Fruit fly (Drosophila melanogaster): Measurements from ENCODE around the gene hzg.

hzg gene

dm6 chr3L:15982148-15982547 is 22.4 kb downstream of the hzg start (continued):
- TF ChIP-seq CG13123 (GFP tag; optimal IDR thresholded peaks at IDR 0.05) (no peak), danr (GFP tag; IDR thresholded peaks at IDR 0.05) (no peak)

DNA sequence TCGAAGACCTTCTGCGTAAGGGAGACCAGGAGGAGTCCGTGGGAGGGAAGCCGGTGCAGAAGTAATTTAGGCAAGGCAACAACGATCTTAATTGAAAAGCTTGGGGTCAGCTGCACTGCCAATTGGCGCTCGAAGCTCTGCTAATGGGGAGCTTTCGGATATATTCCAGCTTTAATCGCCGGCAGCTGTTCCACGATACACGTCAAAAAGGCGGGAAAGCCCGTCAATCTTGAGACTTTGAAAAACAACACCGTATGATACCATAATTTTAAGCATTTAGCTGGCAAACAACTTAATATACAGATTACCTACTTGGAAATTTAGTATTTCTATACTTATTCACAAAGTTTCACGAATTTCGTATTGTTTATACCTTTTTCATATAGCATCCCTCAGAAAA is 23.1 kb downstream of the hzg start:
- TF ChIP-seq CG31441 (GFP tag; IDR thresholded peaks at IDR 0.05) (no peak), E2f1 (GFP tag; IDR thresholded peaks at IDR 0.05) (0 out of 2 replicates have a peak, but pooled peaks have one; percentile 7), CG10979 (tag; optimal IDR thresholded peaks at IDR 0.05) (no peak), crp (GFP tag; optimal IDR thresholded peaks at IDR 0.05) (peak in 1 of 2 experiments; percentile 48), E2f2 (GFP tag; IDR thresholded peaks at IDR 0.05) (peak; percentile 66), Dp (GFP tag; optimal IDR thresholded peaks at IDR 0.05) (peak; percentile 36), chinmo (GFP tag; IDR thresholded peaks at IDR 0.05; ENCODE audit: partially characterized antibody) (peak; percentile 62; the same call in 1 of the 4 replicates)

- TF ChIP-seq CG42726 (GFP tag; IDR thresholded peaks at IDR 0.05; ENCODE audit: partially characterized antibody) (0 out of 2 replicates have a peak, but pooled peaks have one; percentile 9), Hand (GFP tag; optimal IDR thresholded peaks at IDR 0.05) (no peak), sens (GFP tag) (no peak), z (GFP tag; IDR thresholded peaks at IDR 0.05) (no peak), CG13894 (tag; optimal IDR thresholded peaks at IDR 0.05) (peak; percentile 53), CG34376 (GFP tag; optimal IDR thresholded peaks at IDR 0.05) (peak; percentile 18), org-1 (GFP tag; optimal IDR thresholded peaks at IDR 0.05) (no peak), chm (GFP tag; IDR thresholded peaks at IDR 0.05) (no peak), Med (GFP tag) (peak; percentile 20), Dll (GFP tag; IDR thresholded peaks at IDR 0.05; ENCODE audit: partially characterized antibody) (no peak), CG10209 (GFP tag; optimal IDR thresholded peaks at IDR 0.05) (no peak), ewg (GFP tag; optimal IDR thresholded peaks at IDR 0.05) (no peak), CG10543 (GFP tag; optimal IDR thresholded peaks at IDR 0.05) (peak; percentile 15), CG13296 (GFP tag; optimal IDR thresholded peaks at IDR 0.05) (peak; percentile 39), CG11560 (tag; IDR thresholded peaks at IDR 0.05) (no peak), bsh (GFP tag; optimal IDR thresholded peaks at IDR 0.05) (no peak), CG2678 (tag; optimal IDR thresholded peaks at IDR 0.05) (peak; percentile 35), CG31388 (GFP tag; optimal IDR thresholded peaks at IDR 0.05) (no peak), CG6175 (GFP tag; IDR thresholded peaks at IDR 0.05) (peak; percentile 56; the same call in 2 of the 3 replicates), Oli (tag; optimal IDR thresholded peaks at IDR 0.05) (no peak), mirr (GFP tag; optimal IDR thresholded peaks at IDR 0.05) (peak; percentile 5), exex (tag; optimal IDR thresholded peaks at IDR 0.05) (no peak), ttk (GFP tag; IDR thresholded peaks at IDR 0.05) (no peak), sug (tag; optimal IDR thresholded peaks at IDR 0.05) (peak; percentile 50), odd (GFP tag; optimal IDR thresholded peaks at IDR 0.05) (peak; percentile 3), CG15269 (tag; optimal IDR thresholded peaks at IDR 0.05) (peak; percentile 6), Fer2 (tag; optimal IDR thresholded peaks at IDR 0.05) (no peak), Pdp1 (GFP tag; optimal IDR thresholded peaks at IDR 0.05) (no peak), CG11723 (GFP tag; optimal IDR thresholded peaks at IDR 0.05) (no peak), CG3995 (GFP tag; optimal IDR thresholded peaks at IDR 0.05) (no peak), Abd-B (GFP tag; optimal IDR thresholded peaks at IDR 0.05) (no peak), CG12942 (GFP tag; optimal IDR thresholded peaks at IDR 0.05) (no peak), caup (GFP tag; optimal IDR thresholded peaks at IDR 0.05; ENCODE audit: severe bottlenecking) (peak; percentile 16), nom (GFP tag; optimal IDR thresholded peaks at IDR 0.05) (no peak), CG12071 (GFP tag; optimal IDR thresholded peaks at IDR 0.05) (peak; percentile 19), fd64A (GFP tag; optimal IDR thresholded peaks at IDR 0.05) (no peak), Fer1 (GFP tag; optimal IDR thresholded peaks at IDR 0.05) (peak; percentile 0)
These were observed 24.6 kb downstream of the hzg start, which contains the start of gene CG17027 for dm6 chr3L:15979912-15980311. Gene CG17027 (plus strand): TSS chr3L:15980100.
